Worm (Caenorhabditis elegans): ENCODE results near the gene F35E12.10.

ce11 chrV:13768388-13768787 is 19.8 kb upstream of the F35E12.10 start, which contains the start of gene F20G2.3:
- no peak for TF ChIP-seq nhr-77 (tag; optimal IDR thresholded peaks at IDR 0.05)
- TF ChIP-seq egl-27 (tag; optimal IDR thresholded peaks at IDR 0.05) = no peak
